Fruit fly (Drosophila melanogaster): ENCODE data around the gene Spn28Dc.

Gene Spn28Dc

DNA sequence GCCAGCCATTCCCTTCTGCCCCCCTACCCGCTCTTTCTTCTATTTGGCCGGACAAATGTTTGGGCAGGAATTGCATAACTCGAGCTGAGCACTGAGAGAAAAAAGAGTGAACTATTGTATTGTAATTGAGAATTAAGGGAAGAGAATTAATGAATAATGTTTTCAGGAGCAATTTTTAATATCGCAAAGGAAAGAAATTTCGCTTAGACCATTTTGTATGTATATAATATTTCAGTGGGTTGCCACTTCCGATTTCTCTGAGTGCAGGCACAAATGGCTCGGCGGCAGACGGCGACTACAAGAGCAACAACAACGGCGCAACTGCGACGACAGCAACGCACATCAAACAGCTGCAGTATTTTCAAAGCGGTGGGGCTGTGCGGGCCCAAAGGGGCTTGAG lies 42.4 kb downstream of the Spn28Dc start (continued):
- no peak for TF ChIP-seq CG6854 (GFP tag; optimal IDR thresholded peaks at IDR 0.05)
- TF ChIP-seq acj6 (GFP tag; optimal IDR thresholded peaks at IDR 0.05): peak; percentile 75
- peak; percentile 44 for TF ChIP-seq CG8319 (GFP tag; optimal IDR thresholded peaks at IDR 0.05)
- peak; percentile 67 for TF ChIP-seq CG34406 (GFP tag; optimal IDR thresholded peaks at IDR 0.05)
- peak; percentile 52 for TF ChIP-seq Sox15 (GFP tag; optimal IDR thresholded peaks at IDR 0.05)
- TF ChIP-seq Blimp-1 (GFP tag; optimal IDR thresholded peaks at IDR 0.05): no peak
- TF ChIP-seq Eip93F (GFP tag; optimal IDR thresholded peaks at IDR 0.05): no peak
- peak; percentile 90 for TF ChIP-seq CG32006 (GFP tag; optimal IDR thresholded peaks at IDR 0.05)
- TF ChIP-seq Ets96B (tag; optimal IDR thresholded peaks at IDR 0.05): peak; percentile 68
- peak; percentile 92 for TF ChIP-seq CG8119 (GFP tag; IDR thresholded peaks at IDR 0.05)
- peak; percentile 44 for TF ChIP-seq dsx (GFP tag; optimal IDR thresholded peaks at IDR 0.05; ENCODE audit: poor library complexity, severe bottlenecking)
- peak; percentile 58 to 85 for TF ChIP-seq salr (GFP tag; optimal IDR thresholded peaks at IDR 0.05)
- TF ChIP-seq Eip75B (GFP tag; optimal IDR thresholded peaks at IDR 0.05): peak; percentile 81
- TF ChIP-seq vri (GFP tag; optimal IDR thresholded peaks at IDR 0.05): peak; percentile 83
- peak; percentile 54 for TF ChIP-seq spab (GFP tag; optimal IDR thresholded peaks at IDR 0.05)
- TF ChIP-seq cyc (GFP tag; optimal IDR thresholded peaks at IDR 0.05): peak; percentile 51
- TF ChIP-seq CG3032 (tag; optimal IDR thresholded peaks at IDR 0.05): peak; percentile 46
- TF ChIP-seq CG16779 (tag; optimal IDR thresholded peaks at IDR 0.05): peak; percentile 44
- peak; percentile 56 for TF ChIP-seq CG7368 (GFP tag; optimal IDR thresholded peaks at IDR 0.05)
- peak; percentile 92 for TF ChIP-seq Eip78C (GFP tag)
- TF ChIP-seq CG6792 (GFP tag; optimal IDR thresholded peaks at IDR 0.05): peak; percentile 74
- TF ChIP-seq topi (GFP tag; optimal IDR thresholded peaks at IDR 0.05): peak; percentile 50

DNA sequence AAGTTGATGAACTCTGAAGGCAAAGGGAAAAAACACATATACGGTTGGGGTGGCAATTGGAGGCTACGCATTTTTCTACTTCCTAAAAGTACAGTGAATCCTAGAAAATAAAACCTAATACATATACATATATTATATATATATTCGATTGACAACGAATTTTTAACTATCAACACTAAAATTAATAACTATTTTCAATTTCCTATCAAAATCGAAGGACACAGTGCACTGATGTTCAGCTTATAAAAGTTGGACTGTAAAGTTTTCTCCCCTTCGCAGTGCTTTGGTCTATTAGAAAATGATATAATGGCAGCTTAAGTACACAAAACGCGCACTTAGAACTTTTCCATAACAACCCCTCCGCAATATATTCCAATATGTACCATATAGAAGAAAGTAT lies 44.1 kb downstream of the Spn28Dc start:
- TF ChIP-seq Ets96B (tag; optimal IDR thresholded peaks at IDR 0.05) (no peak), CG8119 (GFP tag; IDR thresholded peaks at IDR 0.05) (no peak), CG15336 (GFP tag; IDR thresholded peaks at IDR 0.05) (no peak), fd85E (GFP tag; optimal IDR thresholded peaks at IDR 0.05) (no peak), CG6163 (GFP tag; IDR thresholded peaks at IDR 0.05) (no peak), Eip93F (GFP tag; optimal IDR thresholded peaks at IDR 0.05) (no peak), CG32006 (GFP tag; optimal IDR thresholded peaks at IDR 0.05) (no peak), net (GFP tag; optimal IDR thresholded peaks at IDR 0.05) (no peak), CG16779 (tag; optimal IDR thresholded peaks at IDR 0.05) (no peak), Sox14 (GFP tag; optimal IDR thresholded peaks at IDR 0.05) (no peak), vri (GFP tag; optimal IDR thresholded peaks at IDR 0.05) (no peak), CG31627 (GFP tag; optimal IDR thresholded peaks at IDR 0.05) (no peak)

DNA sequence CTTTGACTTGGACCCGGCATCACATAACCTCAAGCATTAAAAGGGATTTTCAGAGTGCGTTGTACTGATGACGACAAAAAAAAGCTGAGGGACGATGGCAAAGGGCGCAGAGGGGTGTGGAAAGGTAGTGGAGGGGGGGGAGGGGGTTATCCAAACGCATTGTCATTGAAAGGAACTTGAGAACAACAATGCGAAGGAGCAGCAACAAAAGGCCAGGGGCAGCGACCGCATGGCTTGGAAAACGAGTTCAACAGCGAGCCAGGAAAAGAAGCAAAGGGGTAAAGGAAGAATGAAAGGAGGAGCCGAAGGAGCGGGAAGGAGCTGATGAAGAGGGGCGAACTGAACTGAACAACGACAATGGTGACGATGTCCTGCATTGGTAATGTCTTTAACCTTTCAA lies 44.8 kb downstream of the Spn28Dc start:
- TF ChIP-seq CG6808 (GFP tag; optimal IDR thresholded peaks at IDR 0.05): peak; percentile 12
- no peak for TF ChIP-seq CG4318 (GFP tag; optimal IDR thresholded peaks at IDR 0.05)
- peak; percentile 65 for TF ChIP-seq dsx (GFP tag; optimal IDR thresholded peaks at IDR 0.05; ENCODE audit: poor library complexity, severe bottlenecking)
- peak; percentile 8 to 16 for TF ChIP-seq ss (GFP tag; optimal IDR thresholded peaks at IDR 0.05)
- TF ChIP-seq CG6163 (GFP tag; IDR thresholded peaks at IDR 0.05): 0 out of 3 replicates have a peak, but pooled peaks have one; percentile 19
- TF ChIP-seq CG1621 (tag; optimal IDR thresholded peaks at IDR 0.05): no peak
- TF ChIP-seq CG6854 (GFP tag; optimal IDR thresholded peaks at IDR 0.05): peak; percentile 12

DNA sequence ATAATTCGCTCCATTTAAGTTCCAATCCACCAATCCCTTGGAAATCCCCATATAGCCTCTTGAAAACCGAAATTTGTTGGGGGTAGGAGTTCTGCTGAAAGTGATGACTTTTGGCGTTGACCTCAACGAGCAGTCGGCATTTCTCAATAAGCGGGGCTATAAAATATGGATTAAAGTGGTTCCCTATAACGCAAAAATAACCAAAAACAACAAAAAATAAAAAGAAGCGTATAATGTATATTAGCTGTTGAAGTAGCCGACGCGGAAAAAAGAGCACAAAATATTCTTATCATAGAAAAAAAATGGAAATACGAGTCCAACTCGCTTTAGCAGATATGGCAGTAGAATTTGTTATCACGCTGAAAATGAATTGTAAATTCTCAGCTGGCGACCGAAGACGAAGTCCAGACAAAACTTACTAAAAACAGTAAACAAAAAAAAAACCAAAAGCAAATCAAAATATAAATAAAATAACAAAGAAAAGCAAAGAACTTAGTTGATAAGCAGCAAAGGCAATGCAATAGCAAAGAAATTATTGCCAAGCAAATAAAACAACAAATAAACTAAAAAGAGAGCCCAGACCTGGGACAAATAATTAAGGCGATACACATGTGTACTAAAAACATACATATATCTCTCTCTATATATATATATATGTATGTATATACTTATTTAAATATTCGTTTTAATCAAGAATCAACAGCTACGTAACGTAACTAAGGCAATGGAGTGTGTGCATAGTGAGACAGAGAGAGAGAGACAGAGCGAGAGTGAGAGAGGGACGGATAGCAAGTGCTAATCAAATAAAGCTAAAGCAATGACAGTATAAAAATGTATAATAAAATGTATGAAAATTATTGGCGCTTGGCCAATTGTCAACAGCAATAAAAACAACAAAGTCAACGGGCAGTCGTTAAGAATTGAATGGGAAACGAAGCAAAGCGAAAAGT lies 46.2 kb downstream of the Spn28Dc start:
- TF ChIP-seq CG11762 (GFP tag; optimal IDR thresholded peaks at IDR 0.05; ENCODE audit: insufficient read depth) (peak; percentile 19), net (GFP tag; optimal IDR thresholded peaks at IDR 0.05) (peak; percentile 22), Hr4 (GFP tag; optimal IDR thresholded peaks at IDR 0.05) (peak; percentile 1), CG15336 (GFP tag; IDR thresholded peaks at IDR 0.05) (peak; percentile 45; the same call in 1 of the 2 replicates), CG10669 (GFP tag; optimal IDR thresholded peaks at IDR 0.05) (peak; percentile 14), eg (GFP tag; IDR thresholded peaks at IDR 0.05) (peak; percentile 67), CG3919 (GFP tag; optimal IDR thresholded peaks at IDR 0.05) (no peak), Met (GFP tag; optimal IDR thresholded peaks at IDR 0.05) (no peak), CG3032 (tag; optimal IDR thresholded peaks at IDR 0.05) (peak; percentile 15), CG9139 (GFP tag; optimal IDR thresholded peaks at IDR 0.05) (peak; percentile 67), Smox (GFP tag; optimal IDR thresholded peaks at IDR 0.05) (no peak), Gug (GFP tag; IDR thresholded peaks at IDR 0.05) (no peak), CG10631 (GFP tag; optimal IDR thresholded peaks at IDR 0.05) (no peak), Eip93F (GFP tag; optimal IDR thresholded peaks at IDR 0.05) (no peak), OdsH (GFP tag; optimal IDR thresholded peaks at IDR 0.05) (peak; percentile 9), Sox15 (GFP tag; optimal IDR thresholded peaks at IDR 0.05) (no peak)
